Worm (Caenorhabditis elegans) whole organism, young adult: ENCODE measurements around the gene srbc-79.
"Not testable (repeated sequence)": the region's sequence is repeated elsewhere in the genome, so short reads cannot be mapped to it uniquely, and the experiment has no call there.

Experiments
- C06A6.2 ChIP-seq: fragments of 200-800 bp; sonication (Bioruptor generic); conservative IDR thresholded peaks from 2 replicates; pipeline ENCODE4 v1.3.6; 2022; ENCODE audit warnings: missing genetic modification characterization, missing compliant biosample characterization
- F37B4.10 ChIP-seq: fragments of 200-800 bp; sonication (Bioruptor generic); IDR thresholded peaks from 2 replicates; pipeline ENCODE4 v1.3.6; 2022; ENCODE audit warnings: missing genetic modification characterization, missing compliant biosample characterization
- F49E8.2 ChIP-seq: sonication (generic microtip); optimal IDR thresholded peaks from 3 replicates; lab custom pipeline; 2017; ENCODE audit warnings: missing genetic modification characterization, mild to moderate bottlenecking, missing compliant biosample characterization, antibody characterized with exemption, moderate library complexity; ENCODE audit not compliant: insufficient read depth
- K11D2.4 ChIP-seq: fragments of 200-800 bp; sonication (Bioruptor generic); IDR thresholded peaks from 2 replicates; pipeline ENCODE4 v1.3.6; 2022; ENCODE audit warnings: missing genetic modification reagents, missing genetic modification characterization, missing compliant biosample characterization
- Y56A3A.18 ChIP-seq: fragments of 200-800 bp; sonication (Bioruptor generic); IDR thresholded peaks from 2 replicates; pipeline ENCODE4 v1.3.6; 2022; ENCODE audit warnings: missing genetic modification reagents, missing genetic modification characterization, missing compliant biosample characterization
- Y79H2A.3 ChIP-seq: fragments of 200-800 bp; sonication (Bioruptor generic); conservative IDR thresholded peaks from 2 replicates; pipeline ENCODE4 v1.3.6; 2022; ENCODE audit warnings: missing genetic modification reagents, missing genetic modification characterization, missing compliant biosample characterization
- ZK185.1 ChIP-seq: sonication (generic microtip); optimal IDR thresholded peaks from 2 replicates; lab custom pipeline; 2016; ENCODE audit warnings: mild to moderate bottlenecking, missing genetic modification characterization, missing compliant biosample characterization; ENCODE audit not compliant: poor library complexity, severe bottlenecking
- akir-1 ChIP-seq: fragments of 200-800 bp; sonication (Bioruptor generic); optimal IDR thresholded peaks from 2 replicates; lab custom pipeline; 2018; ENCODE audit warnings: mild to moderate bottlenecking, missing genetic modification characterization, moderate library complexity, missing compliant biosample characterization
- athp-1 ChIP-seq: sonication (generic microtip); optimal IDR thresholded peaks from 2 replicates; lab custom pipeline; 2017; ENCODE audit warnings: mild to moderate bottlenecking, missing genetic modification characterization, missing compliant biosample characterization
- attf-5 ChIP-seq: fragments of 200-800 bp; sonication (Bioruptor generic); optimal IDR thresholded peaks from 2 replicates; lab custom pipeline; 2018; ENCODE audit warnings: mild to moderate bottlenecking, missing genetic modification characterization, missing compliant biosample characterization
- attf-6 ChIP-seq: fragments of 200-800 bp; sonication (Bioruptor generic); IDR thresholded peaks from 2 replicates; pipeline ENCODE4 v1.3.6; 2022; ENCODE audit warnings: missing genetic modification reagents, missing genetic modification characterization, missing compliant biosample characterization
- bed-1 ChIP-seq: fragments of 200-800 bp; sonication (Bioruptor generic); IDR thresholded peaks from 2 replicates; pipeline ENCODE4 v1.3.6; 2022; ENCODE audit warnings: missing genetic modification reagents, missing genetic modification characterization, missing compliant biosample characterization
- ccch-3 ChIP-seq: fragments of 200-800 bp; sonication (Bioruptor generic); optimal IDR thresholded peaks from 2 replicates; lab custom pipeline; 2018; ENCODE audit warnings: mild to moderate bottlenecking, missing genetic modification characterization, missing compliant biosample characterization
- cebp-1 ChIP-seq, 2 experiments: fragments of 200-800 bp in 1 of 2; sonication (Bioruptor generic) in 1 of 2; sonication (generic microtip) in 1 of 2; IDR thresholded peaks in 1 of 2; optimal IDR thresholded peaks in 1 of 2; 2 replicates each; pipeline versions ENCODE4 v1.3.6 to Lab custom; 2017 to 2022; ENCODE audit warnings: missing compliant biosample characterization in 2 of 2, missing genetic modification characterization in 2 of 2, mild to moderate bottlenecking in 1 of 2, missing genetic modification reagents in 1 of 2, moderate library complexity in 1 of 2
- ceh-79 ChIP-seq: sonication (generic microtip); optimal IDR thresholded peaks from 2 replicates; lab custom pipeline; 2017; ENCODE audit warnings: mild to moderate bottlenecking, missing genetic modification characterization, missing compliant biosample characterization
- ceh-91 ChIP-seq: fragments of 200-800 bp; sonication (Bioruptor generic); IDR thresholded peaks from 2 replicates; pipeline ENCODE4 v1.3.6; 2022; ENCODE audit warnings: missing genetic modification reagents, missing genetic modification characterization, missing compliant biosample characterization
- egl-44 ChIP-seq: fragments of 200-800 bp; sonication (Bioruptor generic); IDR thresholded peaks from 2 replicates; pipeline ENCODE4 v1.3.6; 2022; ENCODE audit warnings: missing genetic modification reagents, missing genetic modification characterization, missing compliant biosample characterization
- egrh-3 ChIP-seq: fragments of 200-800 bp; sonication (Bioruptor generic); IDR thresholded peaks from 2 replicates; pipeline ENCODE4 v1.3.6; 2022; ENCODE audit warnings: missing genetic modification reagents, missing genetic modification characterization, missing compliant biosample characterization
- hlh-12 ChIP-seq: sonication (generic microtip); optimal IDR thresholded peaks from 2 replicates; lab custom pipeline; 2016; ENCODE audit warnings: missing genetic modification characterization, missing compliant biosample characterization
- hrde-1 ChIP-seq: sonication (generic microtip); optimal IDR thresholded peaks from 2 replicates; lab custom pipeline; 2016; ENCODE audit warnings: missing genetic modification characterization, mild to moderate bottlenecking, missing compliant biosample characterization, moderate library complexity, missing genotype, missing genetic modification reagents, borderline replicate concordance
- let-607 ChIP-seq, 2 experiments: fragments of 200-800 bp in 1 of 2; sonication (Bioruptor generic) in 1 of 2; sonication (generic microtip) in 1 of 2; optimal IDR thresholded peaks; 2 replicates each; lab custom pipeline; 2016 to 2018; ENCODE audit warnings: mild to moderate bottlenecking in 2 of 2, missing compliant biosample characterization in 2 of 2, missing genetic modification characterization in 2 of 2, moderate library complexity in 2 of 2, missing genotype in 1 of 2
- lin-35 ChIP-seq, 3 experiments: fragments of 150-350 bp in 2 of 3; sonication (generic microtip) in 1 of 3; optimal IDR thresholded peaks; 2 replicates each; lab custom pipeline; 2014 to 2018; ENCODE audit warnings: missing biosample characterization in 3 of 3, missing genetic modification characterization in 3 of 3, missing genetic modification reagents in 3 of 3
- lin-54 ChIP-seq: fragments of 200-800 bp; sonication (Bioruptor generic); optimal IDR thresholded peaks from 2 replicates; lab custom pipeline; 2018; ENCODE audit warnings: mild to moderate bottlenecking, missing genetic modification characterization, missing compliant biosample characterization
- nhr-120 ChIP-seq: fragments of 200-800 bp; sonication (Bioruptor generic); IDR thresholded peaks from 2 replicates; pipeline ENCODE4 v1.3.6; 2022; ENCODE audit warnings: missing genetic modification characterization, missing compliant biosample characterization
- nhr-80 ChIP-seq: sonication (generic microtip); optimal IDR thresholded peaks from 2 replicates; lab custom pipeline; 2016; ENCODE audit warnings: missing genetic modification characterization, missing compliant biosample characterization
- snpc-1.3 ChIP-seq: sonication (generic microtip); optimal IDR thresholded peaks from 2 replicates; lab custom pipeline; 2017; ENCODE audit warnings: missing genetic modification characterization, mild to moderate bottlenecking, missing compliant biosample characterization, antibody characterized with exemption, moderate library complexity, missing genotype, missing genetic modification reagents; ENCODE audit not compliant: insufficient read depth
- tbx-9 ChIP-seq: sonication (generic microtip); optimal IDR thresholded peaks from 2 replicates; lab custom pipeline; 2016; ENCODE audit warnings: borderline replicate concordance, missing genetic modification characterization, inconsistent platforms, missing compliant biosample characterization
- unc-130 ChIP-seq: sonication (generic microtip); optimal IDR thresholded peaks from 2 replicates; lab custom pipeline; 2016; ENCODE audit warnings: missing genetic modification reagents, missing genetic modification characterization, missing compliant biosample characterization
- unc-62 ChIP-seq: fragments of 150-350 bp; optimal IDR thresholded peaks from 2 replicates; lab custom pipeline; 2014; ENCODE audit warnings: missing biosample characterization, missing genetic modification reagents, missing genetic modification characterization
- xnd-1 ChIP-seq: sonication (generic microtip); optimal IDR thresholded peaks from 2 replicates; lab custom pipeline; 2016; ENCODE audit warnings: missing genotype, missing genetic modification reagents, missing genetic modification characterization, missing compliant biosample characterization
- zfh-2 ChIP-seq: fragments of 200-800 bp; sonication (Bioruptor generic); conservative IDR thresholded peaks from 2 replicates; pipeline ENCODE4 v1.3.6; 2022; ENCODE audit warnings: missing genetic modification reagents, missing genetic modification characterization, missing compliant biosample characterization
- ztf-26 ChIP-seq: sonication (generic microtip); optimal IDR thresholded peaks from 2 replicates; lab custom pipeline; 2017; ENCODE audit warnings: missing genetic modification characterization, missing compliant biosample characterization

Gene srbc-79

ce11 chrV:20517005-20517404 lies 24.7 kb upstream of the srbc-79 start:
- TF ChIP-seq attf-6 (GFP tag; lab: Robert Waterston, UW) (no peak), zfh-2 (GFP tag; lab: Robert Waterston, UW) (peak; percentile 36; the same call in 1 of the 2 replicates)

ce11 chrV:20514483-20514882 lies 22.2 kb upstream of the srbc-79 start:
- TF ChIP-seq attf-5 (GFP tag; lab: Kevin White, UChicago) (no peak), ztf-26 (no peak), K11D2.4 (GFP tag; lab: Robert Waterston, UW) (no peak), F49E8.2 (no peak), unc-62 (GFP tag; lab: Kevin White, UChicago) (no peak), ZK185.1 (tag; lab: Kevin White, UChicago) (no peak), let-607 (tag; optimal IDR thresholded peaks at IDR 0.05; lab: Kevin White, UChicago) (no peak), Y56A3A.18 (no peak)

ce11 chrV:20513661-20514060 lies 21.4 kb upstream of the srbc-79 start, which contains the start of gene Y38H6C.8:
Gene Y38H6C.8, plus strand, starts transcription at chrV:20513961.
- not testable (repeated sequence) for TF ChIP-seq akir-1 (GFP tag; lab: Kevin White, UChicago); tbx-9 (tag; lab: Kevin White, UChicago); ztf-26

- no peak for TF ChIP-seq hlh-12 (tag; lab: Kevin White, UChicago)
- peak; percentile 56; the same call in 1 of the 2 replicates for TF ChIP-seq zfh-2 (GFP tag; lab: Robert Waterston, UW)
- 0 out of 2 replicates have a peak, but pooled peaks have one; percentile 46 for TF ChIP-seq nhr-120 (GFP tag; lab: Robert Waterston, UW)
Measured at ce11 chrV:20509427-20509826, 17.1 kb upstream of the srbc-79 start.

- no peak for TF ChIP-seq F37B4.10 (GFP tag; lab: Robert Waterston, UW)
- TF ChIP-seq zfh-2 (GFP tag; lab: Robert Waterston, UW): peak; percentile 67; the same call in 1 of the 2 replicates
- TF ChIP-seq hrde-1 (tag; lab: Kevin White, UChicago): no peak
- TF ChIP-seq egrh-3: peak; percentile 21; the same call in 1 of the 2 replicates
- no peak for TF ChIP-seq bed-1 (GFP tag; lab: Robert Waterston, UW)
- no peak for TF ChIP-seq cebp-1 (GFP tag; IDR thresholded peaks at IDR 0.05; lab: Robert Waterston, UW)
- no peak for TF ChIP-seq cebp-1 (tag; optimal IDR thresholded peaks at IDR 0.05; lab: Kevin White, UChicago)
Measured at ce11 chrV:20506542-20506941, 14.3 kb upstream of the srbc-79 start.

- TF ChIP-seq C06A6.2 (GFP tag; lab: Robert Waterston, UW): no peak
- no peak for TF ChIP-seq snpc-1.3
- TF ChIP-seq ccch-3: no peak
- TF ChIP-seq lin-35 (GFP tag; optimal IDR thresholded peaks at IDR 0.05; lab: Kevin White, UChicago): no peak
- TF ChIP-seq athp-1 (tag; lab: Kevin White, UChicago): no peak
- no peak for TF ChIP-seq Y79H2A.3
- TF ChIP-seq nhr-80 (tag; lab: Kevin White, UChicago): no peak
- no peak for TF ChIP-seq unc-130 (GFP tag; lab: Kevin White, UChicago)
- no peak for TF ChIP-seq attf-5 (GFP tag; lab: Kevin White, UChicago)
- no peak for TF ChIP-seq ceh-91 (GFP tag; lab: Robert Waterston, UW)
- TF ChIP-seq xnd-1 (tag; lab: Kevin White, UChicago): no peak
- no peak for TF ChIP-seq ceh-79 (tag; lab: Kevin White, UChicago)
- no peak for TF ChIP-seq egl-44 (GFP tag; lab: Robert Waterston, UW)
- TF ChIP-seq Y56A3A.18: no peak
- no peak for TF ChIP-seq hrde-1 (tag; lab: Kevin White, UChicago)
- no peak for TF ChIP-seq lin-54 (GFP tag; lab: Kevin White, UChicago)
Measured at ce11 chrV:20504997-20505396, 12.7 kb upstream of the srbc-79 start, which contains the start of gene Y38H6C.4. Gene Y38H6C.4, minus strand, starts transcription at chrV:20505097.
